Fruit fly (Drosophila melanogaster): ENCODE measurements around the gene CG2201.

DNA sequence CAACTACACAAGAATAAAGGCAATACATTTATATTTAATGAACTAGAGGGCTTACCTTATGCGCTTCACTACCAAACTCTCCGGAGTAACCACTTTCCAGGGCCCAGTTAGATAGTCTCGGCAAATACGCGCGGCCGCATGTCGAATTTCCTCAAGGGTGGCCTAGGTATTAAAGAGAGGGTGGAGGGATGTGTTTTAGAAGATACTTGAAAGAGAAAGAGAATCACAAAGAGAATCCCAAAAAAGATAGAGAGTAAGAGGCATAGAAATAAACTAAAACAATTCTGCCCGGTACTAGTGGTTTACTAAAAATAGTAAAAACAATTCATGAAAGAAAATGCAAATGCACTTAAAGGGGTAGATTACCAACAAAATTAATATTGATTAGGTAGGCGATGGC is 5.9 kb downstream of the CG2201 start:
- TF ChIP-seq HLH106 (tag; optimal IDR thresholded peaks at IDR 0.05) (no peak), psq (GFP tag; optimal IDR thresholded peaks at IDR 0.05) (no peak), Rel (GFP tag; optimal IDR thresholded peaks at IDR 0.05) (no peak), Rel (tag; optimal IDR thresholded peaks at IDR 0.05) (no peak), Myc (optimal IDR thresholded peaks at IDR 0.05) (no peak), Hr78 (GFP tag; optimal IDR thresholded peaks at IDR 0.05) (no peak), lola (GFP tag; optimal IDR thresholded peaks at IDR 0.05) (no peak), usp (GFP tag; optimal IDR thresholded peaks at IDR 0.05) (no peak), Dfd (GFP tag; optimal IDR thresholded peaks at IDR 0.05) (no peak), fru (GFP tag; optimal IDR thresholded peaks at IDR 0.05) (no peak)
